Worm (Caenorhabditis elegans) whole organism, mixed stage, embryonic: ENCODE data around the gene F53B3.3.

Experiments used
- M03D4.4 ChIP-seq: sonication (generic microtip); optimal IDR thresholded peaks from 2 replicates; lab custom pipeline; 2017; ENCODE audit warnings: mild to moderate bottlenecking, missing genetic modification characterization, missing compliant biosample characterization
- bed-3 ChIP-seq: fragments of 200-800 bp; sonication (Bioruptor generic); optimal IDR thresholded peaks from 3 replicates; lab custom pipeline; 2018; ENCODE audit warnings: mild to moderate bottlenecking, missing genetic modification characterization, moderate library complexity, missing compliant biosample characterization
- blmp-1 ChIP-seq: fragments of 150-350 bp; optimal IDR thresholded peaks from 2 replicates; lab custom pipeline; 2014; ENCODE audit warnings: missing biosample characterization, missing genetic modification characterization
- ceh-39 ChIP-seq: fragments of 150-350 bp; optimal IDR thresholded peaks from 2 replicates; lab custom pipeline; 2014; ENCODE audit warnings: missing biosample characterization, missing genetic modification characterization
- ceh-43 ChIP-seq: fragments of 200-800 bp; sonication (Bioruptor generic); optimal IDR thresholded peaks from 2 replicates; lab custom pipeline; 2018; ENCODE audit warnings: mild to moderate bottlenecking, missing genetic modification characterization, moderate library complexity, missing compliant biosample characterization
- ceh-83 ChIP-seq: fragments of 200-800 bp; sonication (Bioruptor generic); optimal IDR thresholded peaks from 2 replicates; lab custom pipeline; 2018; ENCODE audit warnings: mild to moderate bottlenecking, missing genetic modification characterization, missing compliant biosample characterization
- ces-1 ChIP-seq: fragments of 150-350 bp; optimal IDR thresholded peaks from 2 replicates; lab custom pipeline; 2014; ENCODE audit warnings: missing biosample characterization, missing genetic modification reagents, missing genetic modification characterization
- cnd-1 ChIP-seq: fragments of 200-800 bp; sonication (Bioruptor generic); optimal IDR thresholded peaks from 2 replicates; lab custom pipeline; 2018; ENCODE audit warnings: mild to moderate bottlenecking, missing genetic modification characterization, missing compliant biosample characterization
- drap-1 ChIP-seq: fragments of 200-800 bp; sonication (Bioruptor generic); optimal IDR thresholded peaks from 3 replicates; lab custom pipeline; 2018; ENCODE audit warnings: mild to moderate bottlenecking, missing genetic modification characterization, missing compliant biosample characterization
- elt-1 ChIP-seq: sonication (generic microtip); optimal IDR thresholded peaks from 2 replicates; lab custom pipeline; 2017; ENCODE audit warnings: missing genetic modification characterization, mild to moderate bottlenecking, missing compliant biosample characterization, antibody characterized with exemption, moderate library complexity, borderline replicate concordance; ENCODE audit not compliant: insufficient read depth
- elt-3 ChIP-seq: fragments of 150-350 bp; optimal IDR thresholded peaks from 2 replicates; lab custom pipeline; 2014; ENCODE audit warnings: missing biosample characterization, missing genetic modification characterization
- flh-1 ChIP-seq: fragments of 200-800 bp; sonication (Bioruptor generic); optimal IDR thresholded peaks from 2 replicates; lab custom pipeline; 2018; ENCODE audit warnings: mild to moderate bottlenecking, missing genetic modification characterization, moderate library complexity, missing compliant biosample characterization
- ham-2 ChIP-seq: fragments of 200-800 bp; sonication (Bioruptor generic); optimal IDR thresholded peaks from 2 replicates; lab custom pipeline; 2018; ENCODE audit warnings: mild to moderate bottlenecking, missing genetic modification characterization, missing compliant biosample characterization
- hlh-1 ChIP-seq: fragments of 150-350 bp; optimal IDR thresholded peaks from 2 replicates; lab custom pipeline; 2014; ENCODE audit warnings: missing biosample characterization, missing genetic modification reagents, missing genetic modification characterization
- lin-13 ChIP-seq: fragments of 150-350 bp; optimal IDR thresholded peaks from 2 replicates; lab custom pipeline; 2014; ENCODE audit warnings: missing biosample characterization, missing genetic modification characterization
- lin-32 ChIP-seq: fragments of 200-800 bp; sonication (Bioruptor generic); optimal IDR thresholded peaks from 2 replicates; lab custom pipeline; 2018; ENCODE audit warnings: mild to moderate bottlenecking, missing genetic modification characterization, missing compliant biosample characterization
- lsy-2 ChIP-seq: fragments of 150-350 bp; optimal IDR thresholded peaks from 2 replicates; lab custom pipeline; 2014; ENCODE audit warnings: missing biosample characterization, missing genetic modification characterization
- mab-5 ChIP-seq: fragments of 150-350 bp; optimal IDR thresholded peaks from 2 replicates; lab custom pipeline; 2014; ENCODE audit warnings: missing biosample characterization, missing genetic modification characterization
- mep-1 ChIP-seq: fragments of 150-350 bp; optimal IDR thresholded peaks from 2 replicates; lab custom pipeline; 2017; ENCODE audit warnings: missing biosample characterization, missing genetic modification reagents, missing genetic modification characterization, inconsistent platforms
- mls-2 ChIP-seq: sonication (generic microtip); optimal IDR thresholded peaks from 2 replicates; lab custom pipeline; 2016; ENCODE audit warnings: mild to moderate bottlenecking, missing genetic modification characterization, moderate library complexity, missing compliant biosample characterization
- nhr-12 ChIP-seq: fragments of 150-350 bp; optimal IDR thresholded peaks from 2 replicates; lab custom pipeline; 2014; ENCODE audit warnings: missing biosample characterization, missing genetic modification characterization
- nhr-2 ChIP-seq: fragments of 150-350 bp; optimal IDR thresholded peaks from 2 replicates; lab custom pipeline; 2014; ENCODE audit warnings: missing biosample characterization, missing genetic modification characterization
- nhr-237 ChIP-seq: fragments of 150-350 bp; optimal IDR thresholded peaks from 2 replicates; lab custom pipeline; 2014; ENCODE audit warnings: missing biosample characterization, missing genetic modification characterization
- nhr-28 ChIP-seq: fragments of 150-350 bp; optimal IDR thresholded peaks from 2 replicates; lab custom pipeline; 2014; ENCODE audit warnings: missing biosample characterization, missing genetic modification characterization
- nhr-76 ChIP-seq: sonication (generic microtip); optimal IDR thresholded peaks from 2 replicates; lab custom pipeline; 2017; ENCODE audit warnings: missing biosample characterization, missing genetic modification characterization
- pha-4 ChIP-seq: fragments of 150-350 bp; optimal IDR thresholded peaks from 2 replicates; lab custom pipeline; 2018; ENCODE audit warnings: missing biosample characterization, missing genetic modification reagents, missing genetic modification characterization
- sem-2 ChIP-seq: fragments of 200-800 bp; sonication (Bioruptor generic); optimal IDR thresholded peaks from 2 replicates; lab custom pipeline; 2018; ENCODE audit warnings: mild to moderate bottlenecking, missing genetic modification characterization, missing compliant biosample characterization
- snpc-4 ChIP-seq: fragments of 150-350 bp; optimal IDR thresholded peaks from 2 replicates; lab custom pipeline; 2014; ENCODE audit warnings: missing biosample characterization, missing genetic modification characterization
- sptf-1 ChIP-seq: sonication (generic microtip); optimal IDR thresholded peaks from 2 replicates; lab custom pipeline; 2017; ENCODE audit warnings: mild to moderate bottlenecking, missing genetic modification characterization, moderate library complexity, missing compliant biosample characterization
- tbx-8 ChIP-seq: fragments of 200-800 bp; sonication (Bioruptor generic); optimal IDR thresholded peaks from 2 replicates; lab custom pipeline; 2018; ENCODE audit warnings: mild to moderate bottlenecking, missing genetic modification characterization, moderate library complexity, missing compliant biosample characterization
- unc-120 ChIP-seq: sonication (generic microtip); optimal IDR thresholded peaks from 2 replicates; lab custom pipeline; 2017; ENCODE audit warnings: missing genetic modification characterization, missing compliant biosample characterization; ENCODE audit not compliant: poor library complexity, severe bottlenecking
- unc-39 ChIP-seq: fragments of 150-350 bp; optimal IDR thresholded peaks from 2 replicates; lab custom pipeline; 2014; ENCODE audit warnings: missing biosample characterization, missing genetic modification characterization
- unc-62 ChIP-seq: fragments of 150-350 bp; optimal IDR thresholded peaks from 2 replicates; lab custom pipeline; 2014; ENCODE audit warnings: missing biosample characterization, missing genetic modification reagents, missing genetic modification characterization
- zip-8 ChIP-seq: fragments of 150-350 bp; optimal IDR thresholded peaks from 2 replicates; lab custom pipeline; 2014; ENCODE audit warnings: missing biosample characterization, missing genetic modification characterization
- ztf-11 ChIP-seq: fragments of 150-350 bp; optimal IDR thresholded peaks from 2 replicates; lab custom pipeline; 2014; ENCODE audit warnings: missing biosample characterization, missing genetic modification characterization

F53B3.3 gene

DNA sequence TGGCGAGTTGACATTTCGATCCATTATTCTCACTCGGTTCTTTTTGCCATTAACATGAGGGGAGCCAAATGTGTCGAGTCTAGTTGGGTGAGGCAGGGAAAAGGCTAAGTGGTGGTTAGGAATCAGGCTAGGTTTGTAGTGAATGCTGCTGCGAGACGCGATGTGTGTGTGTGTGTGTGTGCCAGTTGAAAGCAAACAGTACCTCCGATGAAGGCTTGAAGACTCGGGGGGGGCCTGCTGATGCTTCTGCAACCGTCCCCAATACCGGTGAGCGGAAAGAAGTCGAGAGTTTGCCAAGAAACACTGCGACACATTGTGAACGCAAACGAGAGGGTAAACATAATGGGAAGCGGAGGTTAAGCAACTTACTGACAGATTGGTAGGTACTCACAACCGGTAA is at the start of gene F53B3.3:
F53B3.3 (minus strand) TSS at position 101 of the 400 bp plus-strand sequence.
- TF ChIP-seq elt-1 (tag; lab: Kevin White, UChicago), result no peak
- TF ChIP-seq lin-13 (tag; lab: Kevin White, UChicago), result no peak
- TF ChIP-seq ceh-39, result no peak
- TF ChIP-seq unc-39 (tag; lab: Kevin White, UChicago), result no peak
- no peak for TF ChIP-seq ztf-11 (tag; lab: Kevin White, UChicago)
- TF ChIP-seq unc-120 (tag; lab: Kevin White, UChicago), result no peak
- TF ChIP-seq sptf-1 (tag; lab: Kevin White, UChicago), result peak; percentile 10
- TF ChIP-seq mab-5 (tag; lab: Kevin White, UChicago), result no peak
- no peak for TF ChIP-seq cnd-1 (tag; lab: Kevin White, UChicago)

ce11 chrX:2920456-2920855 is 49.5 kb upstream of the F53B3.3 start:
- TF ChIP-seq lin-32 (GFP tag; lab: Kevin White, UChicago) (no peak), flh-1 (GFP tag; lab: Kevin White, UChicago) (no peak), drap-1 (no peak), cnd-1 (tag; lab: Kevin White, UChicago) (no peak), mep-1 (no peak), mab-5 (tag; lab: Kevin White, UChicago) (no peak), ham-2 (GFP tag; lab: Kevin White, UChicago) (no peak), lin-13 (tag; lab: Kevin White, UChicago) (no peak), ces-1 (GFP tag; lab: Kevin White, UChicago) (peak; percentile 89), lsy-2 (tag; lab: Kevin White, UChicago) (no peak), nhr-28 (tag; lab: Kevin White, UChicago) (no peak), unc-120 (tag; lab: Kevin White, UChicago) (no peak), bed-3 (no peak), hlh-1 (tag; lab: Kevin White, UChicago) (peak; percentile 50), unc-62 (GFP tag; lab: Kevin White, UChicago) (peak; percentile 95), nhr-12 (tag; lab: Kevin White, UChicago) (no peak), sem-2 (GFP tag; lab: Kevin White, UChicago) (no peak), blmp-1 (tag; lab: Kevin White, UChicago) (no peak), ztf-11 (tag; lab: Kevin White, UChicago) (no peak), zip-8 (tag; lab: Kevin White, UChicago) (peak; percentile 37), nhr-76 (tag; lab: Kevin White, UChicago) (no peak), mls-2 (tag; lab: Kevin White, UChicago) (peak; percentile 53), ceh-83 (no peak), nhr-2 (tag; lab: Kevin White, UChicago) (peak; percentile 68), elt-3 (tag; lab: Kevin White, UChicago) (no peak), pha-4 (tag; lab: Kevin White, UChicago) (no peak), elt-1 (tag; lab: Kevin White, UChicago) (no peak), M03D4.4 (no peak), tbx-8 (no peak), sptf-1 (tag; lab: Kevin White, UChicago) (no peak), unc-39 (tag; lab: Kevin White, UChicago) (no peak), nhr-237 (tag; lab: Kevin White, UChicago) (no peak), ceh-43 (peak; percentile 32), snpc-4 (tag; lab: Kevin White, UChicago) (no peak), ceh-39 (no peak)

DNA sequence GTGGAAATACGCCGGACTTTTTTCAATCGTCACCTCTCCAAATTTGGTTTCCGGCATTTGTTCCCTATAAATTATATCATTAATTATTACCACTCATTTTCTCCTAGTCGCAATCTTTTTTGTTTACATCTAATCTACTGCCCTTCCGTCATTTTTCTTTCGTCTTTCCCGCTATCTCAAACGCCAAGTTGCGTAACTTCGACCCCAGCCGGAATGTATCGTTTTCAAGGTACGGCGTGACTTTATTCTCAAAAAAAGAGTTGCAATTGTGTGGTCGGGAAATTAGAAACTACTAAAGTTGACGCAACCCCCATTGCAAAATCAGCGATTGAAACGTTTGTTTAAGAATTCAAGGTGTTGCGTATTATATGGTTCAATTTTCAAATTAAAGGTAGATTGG is 48.6 kb upstream of the F53B3.3 start:
- TF ChIP-seq hlh-1 (tag; lab: Kevin White, UChicago) (no peak), zip-8 (tag; lab: Kevin White, UChicago) (peak; percentile 15), elt-1 (tag; lab: Kevin White, UChicago) (peak; percentile 74)

- TF ChIP-seq unc-39 (tag; lab: Kevin White, UChicago) (no peak), ztf-11 (tag; lab: Kevin White, UChicago) (no peak), nhr-76 (tag; lab: Kevin White, UChicago) (no peak), M03D4.4 (no peak), drap-1 (no peak), zip-8 (tag; lab: Kevin White, UChicago) (no peak), sptf-1 (tag; lab: Kevin White, UChicago) (no peak)
Observed at ce11 chrX:2912689-2913088, 41.8 kb upstream of the F53B3.3 start.
